Worm (Caenorhabditis elegans) whole organism, mixed stage, embryonic: Measurements from ENCODE around the gene C01C4.3.

Experiments used
- M03D4.4 ChIP-seq: sonication (generic microtip); optimal IDR thresholded peaks from 2 replicates; lab custom pipeline; 2017; ENCODE audit warnings: mild to moderate bottlenecking, missing genetic modification characterization, missing compliant biosample characterization
- bed-3 ChIP-seq: fragments of 200-800 bp; sonication (Bioruptor generic); optimal IDR thresholded peaks from 3 replicates; lab custom pipeline; 2018; ENCODE audit warnings: mild to moderate bottlenecking, missing genetic modification characterization, moderate library complexity, missing compliant biosample characterization
- blmp-1 ChIP-seq: fragments of 150-350 bp; optimal IDR thresholded peaks from 2 replicates; lab custom pipeline; 2014; ENCODE audit warnings: missing biosample characterization, missing genetic modification characterization
- ceh-39 ChIP-seq: fragments of 150-350 bp; optimal IDR thresholded peaks from 2 replicates; lab custom pipeline; 2014; ENCODE audit warnings: missing biosample characterization, missing genetic modification characterization
- ceh-43 ChIP-seq: fragments of 200-800 bp; sonication (Bioruptor generic); optimal IDR thresholded peaks from 2 replicates; lab custom pipeline; 2018; ENCODE audit warnings: mild to moderate bottlenecking, missing genetic modification characterization, moderate library complexity, missing compliant biosample characterization
- ceh-83 ChIP-seq: fragments of 200-800 bp; sonication (Bioruptor generic); optimal IDR thresholded peaks from 2 replicates; lab custom pipeline; 2018; ENCODE audit warnings: mild to moderate bottlenecking, missing genetic modification characterization, missing compliant biosample characterization
- ces-1 ChIP-seq: fragments of 150-350 bp; optimal IDR thresholded peaks from 2 replicates; lab custom pipeline; 2014; ENCODE audit warnings: missing biosample characterization, missing genetic modification reagents, missing genetic modification characterization
- cnd-1 ChIP-seq: fragments of 200-800 bp; sonication (Bioruptor generic); optimal IDR thresholded peaks from 2 replicates; lab custom pipeline; 2018; ENCODE audit warnings: mild to moderate bottlenecking, missing genetic modification characterization, missing compliant biosample characterization
- drap-1 ChIP-seq: fragments of 200-800 bp; sonication (Bioruptor generic); optimal IDR thresholded peaks from 3 replicates; lab custom pipeline; 2018; ENCODE audit warnings: mild to moderate bottlenecking, missing genetic modification characterization, missing compliant biosample characterization
- elt-1 ChIP-seq: sonication (generic microtip); optimal IDR thresholded peaks from 2 replicates; lab custom pipeline; 2017; ENCODE audit warnings: missing genetic modification characterization, mild to moderate bottlenecking, missing compliant biosample characterization, antibody characterized with exemption, moderate library complexity, borderline replicate concordance; ENCODE audit not compliant: insufficient read depth
- elt-3 ChIP-seq: fragments of 150-350 bp; optimal IDR thresholded peaks from 2 replicates; lab custom pipeline; 2014; ENCODE audit warnings: missing biosample characterization, missing genetic modification characterization
- flh-1 ChIP-seq: fragments of 200-800 bp; sonication (Bioruptor generic); optimal IDR thresholded peaks from 2 replicates; lab custom pipeline; 2018; ENCODE audit warnings: mild to moderate bottlenecking, missing genetic modification characterization, moderate library complexity, missing compliant biosample characterization
- ham-2 ChIP-seq: fragments of 200-800 bp; sonication (Bioruptor generic); optimal IDR thresholded peaks from 2 replicates; lab custom pipeline; 2018; ENCODE audit warnings: mild to moderate bottlenecking, missing genetic modification characterization, missing compliant biosample characterization
- hlh-1 ChIP-seq: fragments of 150-350 bp; optimal IDR thresholded peaks from 2 replicates; lab custom pipeline; 2014; ENCODE audit warnings: missing biosample characterization, missing genetic modification reagents, missing genetic modification characterization
- lin-13 ChIP-seq: fragments of 150-350 bp; optimal IDR thresholded peaks from 2 replicates; lab custom pipeline; 2014; ENCODE audit warnings: missing biosample characterization, missing genetic modification characterization
- lin-32 ChIP-seq: fragments of 200-800 bp; sonication (Bioruptor generic); optimal IDR thresholded peaks from 2 replicates; lab custom pipeline; 2018; ENCODE audit warnings: mild to moderate bottlenecking, missing genetic modification characterization, missing compliant biosample characterization
- lsy-2 ChIP-seq: fragments of 150-350 bp; optimal IDR thresholded peaks from 2 replicates; lab custom pipeline; 2014; ENCODE audit warnings: missing biosample characterization, missing genetic modification characterization
- mab-5 ChIP-seq: fragments of 150-350 bp; optimal IDR thresholded peaks from 2 replicates; lab custom pipeline; 2014; ENCODE audit warnings: missing biosample characterization, missing genetic modification characterization
- mep-1 ChIP-seq: fragments of 150-350 bp; optimal IDR thresholded peaks from 2 replicates; lab custom pipeline; 2017; ENCODE audit warnings: missing biosample characterization, missing genetic modification reagents, missing genetic modification characterization, inconsistent platforms
- mls-2 ChIP-seq: sonication (generic microtip); optimal IDR thresholded peaks from 2 replicates; lab custom pipeline; 2016; ENCODE audit warnings: mild to moderate bottlenecking, missing genetic modification characterization, moderate library complexity, missing compliant biosample characterization
- nhr-12 ChIP-seq: fragments of 150-350 bp; optimal IDR thresholded peaks from 2 replicates; lab custom pipeline; 2014; ENCODE audit warnings: missing biosample characterization, missing genetic modification characterization
- nhr-2 ChIP-seq: fragments of 150-350 bp; optimal IDR thresholded peaks from 2 replicates; lab custom pipeline; 2014; ENCODE audit warnings: missing biosample characterization, missing genetic modification characterization
- nhr-237 ChIP-seq: fragments of 150-350 bp; optimal IDR thresholded peaks from 2 replicates; lab custom pipeline; 2014; ENCODE audit warnings: missing biosample characterization, missing genetic modification characterization
- nhr-28 ChIP-seq: fragments of 150-350 bp; optimal IDR thresholded peaks from 2 replicates; lab custom pipeline; 2014; ENCODE audit warnings: missing biosample characterization, missing genetic modification characterization
- nhr-76 ChIP-seq: sonication (generic microtip); optimal IDR thresholded peaks from 2 replicates; lab custom pipeline; 2017; ENCODE audit warnings: missing biosample characterization, missing genetic modification characterization
- pha-4 ChIP-seq: fragments of 150-350 bp; optimal IDR thresholded peaks from 2 replicates; lab custom pipeline; 2018; ENCODE audit warnings: missing biosample characterization, missing genetic modification reagents, missing genetic modification characterization
- sem-2 ChIP-seq: fragments of 200-800 bp; sonication (Bioruptor generic); optimal IDR thresholded peaks from 2 replicates; lab custom pipeline; 2018; ENCODE audit warnings: mild to moderate bottlenecking, missing genetic modification characterization, missing compliant biosample characterization
- snpc-4 ChIP-seq: fragments of 150-350 bp; optimal IDR thresholded peaks from 2 replicates; lab custom pipeline; 2014; ENCODE audit warnings: missing biosample characterization, missing genetic modification characterization
- sptf-1 ChIP-seq: sonication (generic microtip); optimal IDR thresholded peaks from 2 replicates; lab custom pipeline; 2017; ENCODE audit warnings: mild to moderate bottlenecking, missing genetic modification characterization, moderate library complexity, missing compliant biosample characterization
- tbx-8 ChIP-seq: fragments of 200-800 bp; sonication (Bioruptor generic); optimal IDR thresholded peaks from 2 replicates; lab custom pipeline; 2018; ENCODE audit warnings: mild to moderate bottlenecking, missing genetic modification characterization, moderate library complexity, missing compliant biosample characterization
- unc-120 ChIP-seq: sonication (generic microtip); optimal IDR thresholded peaks from 2 replicates; lab custom pipeline; 2017; ENCODE audit warnings: missing genetic modification characterization, missing compliant biosample characterization; ENCODE audit not compliant: poor library complexity, severe bottlenecking
- unc-39 ChIP-seq: fragments of 150-350 bp; optimal IDR thresholded peaks from 2 replicates; lab custom pipeline; 2014; ENCODE audit warnings: missing biosample characterization, missing genetic modification characterization
- unc-62 ChIP-seq: fragments of 150-350 bp; optimal IDR thresholded peaks from 2 replicates; lab custom pipeline; 2014; ENCODE audit warnings: missing biosample characterization, missing genetic modification reagents, missing genetic modification characterization
- zip-8 ChIP-seq: fragments of 150-350 bp; optimal IDR thresholded peaks from 2 replicates; lab custom pipeline; 2014; ENCODE audit warnings: missing biosample characterization, missing genetic modification characterization
- ztf-11 ChIP-seq: fragments of 150-350 bp; optimal IDR thresholded peaks from 2 replicates; lab custom pipeline; 2014; ENCODE audit warnings: missing biosample characterization, missing genetic modification characterization

C01C4.3 gene

DNA sequence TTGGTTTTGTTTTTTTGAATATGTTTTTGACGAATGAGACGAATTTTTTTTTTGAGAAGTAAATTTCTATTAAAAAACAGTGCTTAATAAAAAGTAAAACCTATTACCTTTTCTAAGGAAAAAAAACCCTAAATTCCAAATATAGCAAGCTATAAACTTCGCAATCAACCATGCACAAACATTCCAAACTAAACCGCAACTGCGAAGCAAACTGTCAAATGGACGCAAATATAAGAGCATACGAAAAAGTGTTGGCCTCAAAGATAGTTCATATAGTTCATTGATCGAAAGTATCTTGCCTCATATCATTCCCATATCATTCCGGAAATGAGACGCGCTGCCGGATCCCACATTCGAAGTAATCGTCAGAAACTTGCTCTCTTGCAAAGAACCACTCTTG, at the start of gene C01C4.3:
TSS of gene C01C4.3 (plus strand) at position 301 of the 400 bp plus-strand sequence.
- TF ChIP-seq ceh-39 (tag; lab: Kevin White, UChicago) (no peak), nhr-76 (no peak), nhr-28 (tag; lab: Kevin White, UChicago) (no peak), sptf-1 (tag; lab: Kevin White, UChicago) (no peak), lsy-2 (tag; lab: Kevin White, UChicago) (no peak), zip-8 (tag; lab: Kevin White, UChicago) (no peak)
- TF ChIP-seq, all 35 proteins: peak for 0

DNA sequence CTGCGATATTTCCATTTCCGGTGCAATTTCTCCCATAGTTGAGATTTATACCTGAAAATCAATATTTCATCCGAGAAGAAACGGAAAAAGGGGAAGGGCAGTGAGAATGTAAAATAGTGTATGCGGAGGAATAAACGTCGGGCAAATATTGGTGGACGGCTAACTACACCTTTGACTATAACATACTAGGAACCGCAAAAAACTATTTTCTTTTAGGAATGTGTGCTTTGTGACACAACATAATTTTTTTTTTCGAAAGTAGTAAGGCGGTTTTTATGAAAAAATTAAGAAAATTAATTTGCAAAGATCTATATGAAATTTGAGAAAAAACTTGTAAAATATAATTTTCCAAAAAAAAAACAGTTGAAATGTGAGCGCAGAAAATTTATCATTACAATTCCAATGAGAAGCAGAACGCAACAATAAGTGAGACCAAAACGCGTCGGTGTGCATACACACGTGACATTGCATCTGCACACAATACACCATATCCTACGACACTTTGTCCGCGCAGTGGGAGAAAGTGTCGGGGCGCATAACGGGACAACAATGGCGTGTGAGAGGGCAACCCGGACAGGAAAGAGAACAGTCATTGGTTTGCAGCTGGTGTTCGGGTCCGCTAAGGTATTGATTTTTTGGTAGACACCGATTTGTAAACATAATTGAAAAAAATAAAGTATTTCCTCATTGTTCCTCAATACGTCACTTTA, 46.4 kb upstream of the C01C4.3 start, which contains the start of the genes sax-1 and R11G1.2:
TSS of gene sax-1 (minus strand) at position 51 of the 710 bp plus-strand sequence.
TSS of gene R11G1.2 (plus strand) at position 515 of the 710 bp plus-strand sequence.
- TF ChIP-seq sem-2 (GFP tag; lab: Kevin White, UChicago) (no peak), elt-3 (no peak), elt-1 (no peak), ceh-43 (GFP tag; lab: Kevin White, UChicago) (no peak), sptf-1 (tag; lab: Kevin White, UChicago) (no peak), nhr-237 (tag; lab: Kevin White, UChicago) (no peak), bed-3 (no peak), ham-2 (GFP tag; lab: Kevin White, UChicago) (no peak), nhr-28 (tag; lab: Kevin White, UChicago) (no peak), tbx-8 (GFP tag; lab: Kevin White, UChicago) (no peak), nhr-2 (peak; percentile 86), lsy-2 (tag; lab: Kevin White, UChicago) (peak; percentile 6), ces-1 (GFP tag; lab: Kevin White, UChicago) (no peak), zip-8 (tag; lab: Kevin White, UChicago) (no peak), mep-1 (peak; percentile 40), mab-5 (no peak), nhr-76 (no peak), M03D4.4 (tag; lab: Kevin White, UChicago) (no peak), ceh-83 (GFP tag; lab: Kevin White, UChicago) (no peak), snpc-4 (tag; lab: Kevin White, UChicago) (no peak), nhr-12 (tag; lab: Kevin White, UChicago) (no peak), unc-62 (GFP tag; lab: Kevin White, UChicago) (no peak), blmp-1 (tag; lab: Kevin White, UChicago) (no peak), hlh-1 (tag; lab: Kevin White, UChicago) (no peak), pha-4 (tag; lab: Kevin White, UChicago) (peak; percentile 59), lin-32 (GFP tag; lab: Kevin White, UChicago) (peak; percentile 25), cnd-1 (peak; percentile 5), unc-120 (no peak), unc-39 (no peak), ceh-39 (tag; lab: Kevin White, UChicago) (no peak), mls-2 (tag; lab: Kevin White, UChicago) (peak; percentile 3), lin-13 (tag; lab: Kevin White, UChicago) (peak; percentile 73), flh-1 (GFP tag; lab: Kevin White, UChicago) (no peak), drap-1 (GFP tag; lab: Kevin White, UChicago) (no peak), ztf-11 (tag; lab: Kevin White, UChicago) (no peak)

ce11 chrX:3654623-3655022, 42.1 kb upstream of the C01C4.3 start, which contains the start of gene R11G1.11:
TSS of gene R11G1.11 (plus strand) at chrX:3654923.
- TF ChIP-seq sptf-1 (tag; lab: Kevin White, UChicago) (no peak), lsy-2 (tag; lab: Kevin White, UChicago) (no peak), elt-3 (peak; percentile 0)

- no peak for TF ChIP-seq mls-2 (tag; lab: Kevin White, UChicago)
- TF ChIP-seq mab-5, result no peak
- TF ChIP-seq blmp-1 (tag; lab: Kevin White, UChicago), result no peak
- TF ChIP-seq nhr-2, result no peak
- no peak for TF ChIP-seq lin-13 (tag; lab: Kevin White, UChicago)
- no peak for TF ChIP-seq snpc-4 (tag; lab: Kevin White, UChicago)
- no peak for TF ChIP-seq cnd-1
- no peak for TF ChIP-seq lin-32 (GFP tag; lab: Kevin White, UChicago)
- no peak for TF ChIP-seq ceh-43 (GFP tag; lab: Kevin White, UChicago)
- no peak for TF ChIP-seq ham-2 (GFP tag; lab: Kevin White, UChicago)
- TF ChIP-seq unc-120, result no peak
- TF ChIP-seq sem-2 (GFP tag; lab: Kevin White, UChicago), result no peak
- no peak for TF ChIP-seq zip-8 (tag; lab: Kevin White, UChicago)
- TF ChIP-seq drap-1 (GFP tag; lab: Kevin White, UChicago), result no peak
- no peak for TF ChIP-seq unc-62 (GFP tag; lab: Kevin White, UChicago)
- no peak for TF ChIP-seq nhr-28 (tag; lab: Kevin White, UChicago)
- no peak for TF ChIP-seq unc-39
Observed at ce11 chrX:3655972-3656371, 40.7 kb upstream of the C01C4.3 start, which contains the start of gene R11G1.7. TSS of gene R11G1.7 (plus strand) at chrX:3656272.
